Worm (Caenorhabditis elegans): ENCODE results near the gene fkh-9.
A peak's percentile ranks its signal among the peaks of the same experiment; 100 is the strongest.

The fkh-9 gene

DNA sequence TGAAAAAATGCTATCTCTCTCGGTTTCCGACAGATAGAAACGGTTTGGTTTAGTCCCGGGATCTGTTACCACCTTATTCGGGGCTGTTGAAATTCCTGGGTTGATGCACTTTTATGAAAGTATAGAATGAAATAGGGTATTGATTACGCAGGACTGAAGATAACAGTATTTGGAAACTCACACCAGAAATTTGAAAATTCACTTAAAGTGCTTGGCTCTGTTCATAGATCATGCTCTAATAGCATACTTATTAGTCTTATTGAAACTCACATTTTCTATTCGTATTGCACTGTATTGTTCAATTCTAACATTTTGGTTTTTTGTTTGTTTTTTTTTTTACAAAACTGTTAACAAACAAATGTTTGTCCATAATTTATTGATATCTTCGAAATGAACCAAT lies 39.4 kb upstream of the fkh-9 start:
- TF ChIP-seq elt-1 (tag; optimal IDR thresholded peaks at IDR 0.05) (no peak), ztf-4 (tag; optimal IDR thresholded peaks at IDR 0.05) (no peak), lsy-2 (tag; optimal IDR thresholded peaks at IDR 0.05) (no peak), Y55F3AM.14 (GFP tag; optimal IDR thresholded peaks at IDR 0.05) (no peak), nhr-237 (tag; optimal IDR thresholded peaks at IDR 0.05) (no peak), nhr-11 (tag; optimal IDR thresholded peaks at IDR 0.05) (no peak), nhr-25 (tag; optimal IDR thresholded peaks at IDR 0.05) (no peak), alr-1 (tag; optimal IDR thresholded peaks at IDR 0.05) (no peak), gmeb-1 (tag; optimal IDR thresholded peaks at IDR 0.05) (no peak)

DNA sequence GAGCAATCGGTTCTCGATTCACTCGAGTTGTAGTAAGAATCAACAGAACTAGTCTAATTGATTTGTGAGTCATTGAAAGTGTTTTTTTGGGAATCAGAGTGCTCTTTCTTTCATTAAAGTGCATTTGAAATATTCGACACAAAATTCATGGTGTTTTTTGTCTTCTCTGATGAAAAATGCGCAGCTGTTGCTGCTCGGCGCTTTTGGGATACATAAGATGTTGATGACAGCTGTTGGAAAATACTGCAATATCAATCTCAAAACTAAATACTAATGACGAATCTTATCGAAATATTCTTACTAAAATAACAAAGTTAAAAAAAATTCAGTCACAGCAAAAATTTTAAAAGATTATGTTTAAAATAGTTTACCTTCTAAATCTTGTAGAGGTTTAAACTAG lies 34.5 kb upstream of the fkh-9 start:
- TF ChIP-seq lsy-2 (tag; optimal IDR thresholded peaks at IDR 0.05): peak in 1 of 2 experiments; percentile 19
- peak; percentile 18 for TF ChIP-seq F13H6.1 (tag; optimal IDR thresholded peaks at IDR 0.05)
- peak; percentile 42 for TF ChIP-seq sma-9 (GFP tag; optimal IDR thresholded peaks at IDR 0.05)
- TF ChIP-seq sma-9 (tag; optimal IDR thresholded peaks at IDR 0.05): no peak
- no peak for TF ChIP-seq ama-1 (optimal IDR thresholded peaks at IDR 0.05)

DNA sequence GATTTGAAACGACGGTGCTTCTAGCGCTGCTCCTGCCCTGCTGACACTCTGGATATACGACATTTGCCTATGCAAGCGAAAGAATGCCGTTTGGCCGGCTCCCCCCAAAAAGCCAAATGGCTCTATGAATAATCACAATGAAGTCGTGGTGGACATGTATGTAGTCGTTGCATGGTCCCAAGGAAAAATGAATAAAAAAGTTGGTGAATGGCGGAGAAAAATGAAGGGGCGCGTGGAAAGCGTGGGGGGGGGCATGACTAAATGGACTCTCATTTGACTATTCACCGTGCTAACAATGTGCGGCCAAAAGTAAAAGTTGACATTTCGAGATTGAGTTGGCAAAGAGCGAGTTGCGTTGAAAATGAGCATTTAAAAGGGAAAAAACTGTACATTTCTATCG lies 32.7 kb upstream of the fkh-9 start:
- TF ChIP-seq sma-3 (GFP tag; optimal IDR thresholded peaks at IDR 0.05): no peak
- no peak for TF ChIP-seq nhr-21 (tag; optimal IDR thresholded peaks at IDR 0.05)
- TF ChIP-seq nhr-12 (tag; optimal IDR thresholded peaks at IDR 0.05): no peak
- no peak for TF ChIP-seq nhr-11 (tag; optimal IDR thresholded peaks at IDR 0.05)
- no peak for TF ChIP-seq alr-1 (tag; optimal IDR thresholded peaks at IDR 0.05)
- TF ChIP-seq skn-1 (tag; optimal IDR thresholded peaks at IDR 0.05): no peak
- no peak for TF ChIP-seq lin-11 (tag; optimal IDR thresholded peaks at IDR 0.05)
- TF ChIP-seq elt-3 (tag; optimal IDR thresholded peaks at IDR 0.05): no peak
- no peak for TF ChIP-seq R02D3.7 (tag; optimal IDR thresholded peaks at IDR 0.05)
- TF ChIP-seq crh-2 (tag; optimal IDR thresholded peaks at IDR 0.05): no peak
- no peak for TF ChIP-seq lin-39 (tag; optimal IDR thresholded peaks at IDR 0.05)

DNA sequence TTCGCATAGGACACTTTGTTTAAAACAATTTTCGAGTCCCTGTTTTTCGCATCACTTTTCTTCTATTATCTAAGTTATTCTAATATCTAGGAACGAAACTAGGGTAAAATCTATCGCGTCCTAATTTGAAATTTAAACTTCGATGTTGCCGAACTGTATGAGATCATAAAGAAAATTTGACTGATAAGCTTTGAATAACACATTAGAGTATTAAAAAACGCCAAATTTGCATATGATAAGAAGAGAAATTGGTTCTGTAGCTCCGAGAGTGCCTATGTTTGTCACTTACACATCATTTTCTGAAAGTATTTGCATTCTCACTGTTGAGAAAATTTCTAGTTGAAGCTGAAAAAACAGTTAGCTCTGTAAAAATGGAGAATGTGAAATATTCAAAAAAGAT lies 31.6 kb upstream of the fkh-9 start:
- TF ChIP-seq unc-55 (GFP tag; optimal IDR thresholded peaks at IDR 0.05) (no peak), fos-1 (tag; optimal IDR thresholded peaks at IDR 0.05) (peak; percentile 39)

DNA sequence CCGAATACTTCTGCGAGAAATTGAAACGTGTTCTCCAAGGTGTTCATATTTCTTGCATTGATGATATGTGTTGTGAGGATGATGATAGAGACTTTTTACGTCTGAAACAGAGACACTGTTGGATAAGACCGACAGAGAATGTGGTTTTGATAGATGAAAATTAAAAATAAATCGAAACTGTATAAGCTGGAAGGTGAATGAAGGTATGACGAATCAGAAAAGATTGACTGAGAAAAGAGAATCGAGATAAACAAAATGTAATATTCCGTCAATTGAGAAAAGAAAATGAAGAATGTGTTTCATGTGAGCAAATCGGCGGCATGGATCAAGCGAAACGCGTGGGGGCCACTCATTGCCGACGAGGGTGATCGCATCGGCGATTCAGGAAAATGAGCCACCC lies 30.9 kb upstream of the fkh-9 start, which contains the start of gene ceh-18:
ceh-18 (minus strand) TSS at position 101 of the 400 bp plus-strand sequence.
- TF ChIP-seq nhr-21 (tag; optimal IDR thresholded peaks at IDR 0.05): no peak
- TF ChIP-seq nhr-129 (tag; optimal IDR thresholded peaks at IDR 0.05): no peak
- no peak for TF ChIP-seq mdl-1 (tag; optimal IDR thresholded peaks at IDR 0.05)
- no peak for TF ChIP-seq ceh-16 (tag; optimal IDR thresholded peaks at IDR 0.05)
- TF ChIP-seq nhr-12 (tag; optimal IDR thresholded peaks at IDR 0.05): no peak
- TF ChIP-seq gmeb-1 (tag; optimal IDR thresholded peaks at IDR 0.05): no peak

DNA sequence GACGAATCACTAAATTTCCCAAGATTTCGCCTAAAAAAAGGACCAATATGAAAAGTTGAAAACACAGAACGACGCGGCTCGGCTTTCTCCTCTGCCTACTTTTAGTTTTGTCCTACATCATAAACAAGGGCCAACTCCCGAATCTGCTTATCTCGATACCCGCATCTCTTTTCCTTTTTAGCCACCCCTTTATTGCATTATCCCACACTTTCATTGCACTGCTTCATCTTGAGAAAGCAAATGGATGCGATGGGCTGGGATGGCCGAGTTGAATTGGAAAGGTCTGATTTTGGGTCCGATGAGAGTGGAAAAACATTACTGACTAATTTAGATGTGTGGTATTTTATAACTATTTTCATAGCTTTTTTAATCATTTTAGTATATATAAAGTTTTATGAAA lies 29.0 kb upstream of the fkh-9 start:
- TF ChIP-seq nhr-6 (tag; optimal IDR thresholded peaks at IDR 0.05): no peak
- no peak for TF ChIP-seq nhr-10 (tag; optimal IDR thresholded peaks at IDR 0.05)
- no peak for TF ChIP-seq unc-39 (tag; optimal IDR thresholded peaks at IDR 0.05)
- no peak for TF ChIP-seq ama-1 (optimal IDR thresholded peaks at IDR 0.05)
- no peak for TF ChIP-seq dmd-4 (tag; optimal IDR thresholded peaks at IDR 0.05)

DNA sequence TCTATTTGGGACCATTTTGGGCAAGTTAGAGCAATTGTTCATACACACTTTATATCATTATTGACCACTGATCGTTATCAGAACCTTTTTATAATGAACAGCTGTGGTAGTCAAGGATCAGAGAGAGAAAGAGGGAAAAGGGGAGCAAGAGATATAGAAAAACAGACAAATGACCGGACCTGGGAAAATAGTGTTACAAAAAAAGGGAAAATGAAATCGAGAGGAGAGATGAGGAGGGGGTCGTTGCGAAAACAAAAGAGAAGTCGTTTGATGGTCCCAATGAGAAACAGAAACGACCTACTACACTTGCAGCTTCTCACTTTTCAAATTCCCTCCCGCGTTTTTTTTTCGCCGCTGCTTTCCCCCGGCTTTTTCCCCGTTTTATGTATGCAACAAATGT lies 27.1 kb upstream of the fkh-9 start:
- TF ChIP-seq ztf-1 (GFP tag; conservative IDR thresholded peaks at IDR 0.05) (no peak), C34F6.9 (tag; optimal IDR thresholded peaks at IDR 0.05) (no peak), mdl-1 (tag; optimal IDR thresholded peaks at IDR 0.05) (no peak), nhr-10 (tag; optimal IDR thresholded peaks at IDR 0.05) (no peak), nhr-23 (tag; optimal IDR thresholded peaks at IDR 0.05) (no peak), F13H6.1 (tag; optimal IDR thresholded peaks at IDR 0.05) (peak; percentile 74), snpc-4 (tag; optimal IDR thresholded peaks at IDR 0.05) (no peak), elt-1 (tag; optimal IDR thresholded peaks at IDR 0.05) (no peak), mab-5 (tag; optimal IDR thresholded peaks at IDR 0.05) (no peak), peb-1 (tag; optimal IDR thresholded peaks at IDR 0.05) (no peak), nhr-11 (tag; optimal IDR thresholded peaks at IDR 0.05) (no peak), fos-1 (tag; optimal IDR thresholded peaks at IDR 0.05) (no peak), ceh-16 (tag; optimal IDR thresholded peaks at IDR 0.05) (no peak), sma-9 (GFP tag; optimal IDR thresholded peaks at IDR 0.05) (peak; percentile 62), sma-9 (tag; optimal IDR thresholded peaks at IDR 0.05) (no peak), mbf-1 (tag; optimal IDR thresholded peaks at IDR 0.05) (no peak), lin-39 (tag; optimal IDR thresholded peaks at IDR 0.05) (no peak), sem-4 (tag; optimal IDR thresholded peaks at IDR 0.05) (peak; percentile 9), skn-1 (tag; optimal IDR thresholded peaks at IDR 0.05) (no peak), ztf-11 (tag; optimal IDR thresholded peaks at IDR 0.05) (no peak), unc-55 (GFP tag; optimal IDR thresholded peaks at IDR 0.05) (peak; percentile 10), lsy-2 (tag; optimal IDR thresholded peaks at IDR 0.05) (peak in 1 of 2 experiments; percentile 24), alr-1 (tag; optimal IDR thresholded peaks at IDR 0.05) (no peak), nhr-6 (tag; optimal IDR thresholded peaks at IDR 0.05) (no peak), elt-3 (tag; optimal IDR thresholded peaks at IDR 0.05) (no peak), ztf-4 (tag; optimal IDR thresholded peaks at IDR 0.05) (peak; percentile 0), ama-1 (optimal IDR thresholded peaks at IDR 0.05) (no peak), crh-2 (tag; optimal IDR thresholded peaks at IDR 0.05) (no peak), R02D3.7 (tag; optimal IDR thresholded peaks at IDR 0.05) (no peak)
